Worm (Caenorhabditis elegans): ENCODE results near the gene srsx-22.

ce11 chrV:8305940-8306339 lies 45.5 kb upstream of the srsx-22 start:
- no peak for TF ChIP-seq ztf-11 (tag; optimal IDR thresholded peaks at IDR 0.05)
- no peak for TF ChIP-seq snpc-4 (tag; optimal IDR thresholded peaks at IDR 0.05)
- no peak for TF ChIP-seq mab-5 (tag; optimal IDR thresholded peaks at IDR 0.05)
- no peak for TF ChIP-seq unc-39 (tag; optimal IDR thresholded peaks at IDR 0.05)
- TF ChIP-seq pha-4 (tag; optimal IDR thresholded peaks at IDR 0.05) = no peak
- no peak for TF ChIP-seq elt-3 (tag; optimal IDR thresholded peaks at IDR 0.05)
- no peak for TF ChIP-seq lsy-2 (tag; optimal IDR thresholded peaks at IDR 0.05)
- no peak for TF ChIP-seq cnd-1 (tag; optimal IDR thresholded peaks at IDR 0.05)
- TF ChIP-seq nhr-76 (tag; optimal IDR thresholded peaks at IDR 0.05) = no peak
- no peak for TF ChIP-seq blmp-1 (tag; optimal IDR thresholded peaks at IDR 0.05)

All from whole organism, mixed stage, embryonic.